Worm (Caenorhabditis elegans) whole organism, midembryonic: ENCODE results near the gene F16G10.1.

Experiments used
- T22C8.4 ChIP-seq: fragments of 200-800 bp; sonication (Bioruptor generic); IDR thresholded peaks from 2 replicates; pipeline ENCODE4 v1.3.6; 2022; ENCODE audit warnings: missing genetic modification characterization, missing compliant biosample characterization
- cog-1 ChIP-seq: sonication (generic microtip); optimal IDR thresholded peaks from 2 replicates; lab custom pipeline; 2016; ENCODE audit warnings: missing genetic modification characterization, missing compliant biosample characterization
- flt-1 ChIP-seq: fragments of 200-800 bp; sonication (Bioruptor generic); IDR thresholded peaks from 2 replicates; pipeline ENCODE4 v1.3.6; 2022; ENCODE audit warnings: missing genetic modification characterization, missing compliant biosample characterization
- klf-2 ChIP-seq: fragments of 200-800 bp; sonication (Bioruptor generic); conservative IDR thresholded peaks from 2 replicates; pipeline ENCODE4 v1.3.6; 2022; ENCODE audit warnings: missing genetic modification reagents, missing genetic modification characterization, missing compliant biosample characterization
- med-1 ChIP-seq: sonication (generic microtip); optimal IDR thresholded peaks from 2 replicates; lab custom pipeline; 2017; ENCODE audit warnings: missing genetic modification characterization, mild to moderate bottlenecking, missing compliant biosample characterization, antibody characterized with exemption, missing genetic modification reagents; ENCODE audit not compliant: insufficient read depth
- ref-1 ChIP-seq: fragments of 200-800 bp; sonication (Bioruptor generic); conservative IDR thresholded peaks from 2 replicates; pipeline ENCODE4 v1.3.6; 2022; ENCODE audit warnings: missing genetic modification reagents, missing genetic modification characterization, missing compliant biosample characterization
- tab-1 ChIP-seq: fragments of 200-800 bp; sonication (Bioruptor generic); IDR thresholded peaks from 2 replicates; pipeline ENCODE4 v1.3.6; 2022; ENCODE audit warnings: missing genetic modification characterization, missing compliant biosample characterization
- ztf-23 ChIP-seq: fragments of 200-800 bp; sonication (Bioruptor generic); IDR thresholded peaks from 2 replicates; pipeline ENCODE4 v1.3.6; 2022; ENCODE audit warnings: missing genetic modification reagents, missing genetic modification characterization, missing compliant biosample characterization
- ztf-29 ChIP-seq: fragments of 200-800 bp; sonication (Bioruptor generic); IDR thresholded peaks from 2 replicates; pipeline ENCODE4 v1.3.6; 2022; ENCODE audit warnings: missing genetic modification reagents, missing genetic modification characterization, missing compliant biosample characterization

Gene F16G10.1

ce11 chrII:2378465-2379009 is 25.5 kb upstream of the F16G10.1 start:
- TF ChIP-seq flt-1 (GFP tag; lab: Robert Waterston, UW), result no peak
- no peak for TF ChIP-seq ztf-23 (GFP tag; lab: Robert Waterston, UW)
- TF ChIP-seq ztf-29, result no peak
- no peak for TF ChIP-seq med-1 (GFP tag; lab: Kevin White, UChicago)
- TF ChIP-seq klf-2 (GFP tag; lab: Robert Waterston, UW), result no peak
- TF ChIP-seq ref-1, result no peak
- no peak for TF ChIP-seq T22C8.4
- TF ChIP-seq tab-1, result no peak
- no peak for TF ChIP-seq cog-1 (tag; lab: Kevin White, UChicago)

- TF ChIP-seq cog-1 (tag; lab: Kevin White, UChicago) (no peak), ref-1 (no peak), ztf-23 (GFP tag; lab: Robert Waterston, UW) (no peak), ztf-29 (no peak), flt-1 (GFP tag; lab: Robert Waterston, UW) (no peak), T22C8.4 (no peak), med-1 (GFP tag; lab: Kevin White, UChicago) (no peak), klf-2 (GFP tag; lab: Robert Waterston, UW) (no peak), tab-1 (no peak)
Measured at ce11 chrII:2379673-2380072, 24.4 kb upstream of the F16G10.1 start.

- no peak for TF ChIP-seq ztf-23 (GFP tag; lab: Robert Waterston, UW)
- TF ChIP-seq flt-1 (GFP tag; lab: Robert Waterston, UW), result no peak
- TF ChIP-seq cog-1 (tag; lab: Kevin White, UChicago), result no peak
- TF ChIP-seq tab-1, result no peak
Measured at ce11 chrII:2380174-2380573, 23.9 kb upstream of the F16G10.1 start, which contains the start of gene F16G10.7. F16G10.7 (minus strand) TSS chrII:2380274.

ce11 chrII:2383334-2383733 is 20.8 kb upstream of the F16G10.1 start, which contains the start of gene F16G10.8:
F16G10.8 (minus strand) TSS chrII:2383434.
- no peak for TF ChIP-seq med-1 (GFP tag; lab: Kevin White, UChicago)
- no peak for TF ChIP-seq ztf-23 (GFP tag; lab: Robert Waterston, UW)
- no peak for TF ChIP-seq ztf-29
- TF ChIP-seq cog-1 (tag; lab: Kevin White, UChicago), result no peak
- TF ChIP-seq T22C8.4, result no peak
- TF ChIP-seq tab-1, result no peak
- TF ChIP-seq flt-1 (GFP tag; lab: Robert Waterston, UW), result no peak
- no peak for TF ChIP-seq klf-2 (GFP tag; lab: Robert Waterston, UW)
- TF ChIP-seq ref-1, result no peak

ce11 chrII:2385495-2385894 is 18.6 kb upstream of the F16G10.1 start, which contains the start of gene F16G10.9:
F16G10.9 (minus strand) TSS chrII:2385595.
- no peak for TF ChIP-seq T22C8.4

- TF ChIP-seq flt-1 (GFP tag; lab: Robert Waterston, UW) (no peak), ztf-23 (GFP tag; lab: Robert Waterston, UW) (no peak), klf-2 (GFP tag; lab: Robert Waterston, UW) (no peak), T22C8.4 (no peak), tab-1 (no peak), ztf-29 (no peak), ref-1 (no peak), cog-1 (tag; lab: Kevin White, UChicago) (no peak), med-1 (GFP tag; lab: Kevin White, UChicago) (no peak)
Measured at ce11 chrII:2390884-2391283, 13.2 kb upstream of the F16G10.1 start, which contains the start of gene F16G10.10. F16G10.10 (minus strand) TSS chrII:2390984.

- no peak for TF ChIP-seq T22C8.4
Measured at ce11 chrII:2393821-2394220, 10.3 kb upstream of the F16G10.1 start, which contains the start of gene F16G10.11. F16G10.11 (minus strand) TSS chrII:2393921.

ce11 chrII:2395864-2396263 is 8.2 kb upstream of the F16G10.1 start, which contains the start of gene F16G10.13:
F16G10.13 (minus strand) TSS chrII:2395964.
- no peak for TF ChIP-seq med-1 (GFP tag; lab: Kevin White, UChicago)
- no peak for TF ChIP-seq T22C8.4
- TF ChIP-seq ref-1, result no peak

- TF ChIP-seq med-1 (GFP tag; lab: Kevin White, UChicago), result no peak
- TF ChIP-seq klf-2 (GFP tag; lab: Robert Waterston, UW), result no peak
- no peak for TF ChIP-seq T22C8.4
- no peak for TF ChIP-seq ref-1
- no peak for TF ChIP-seq flt-1 (GFP tag; lab: Robert Waterston, UW)
- TF ChIP-seq tab-1, result no peak
- TF ChIP-seq ztf-23 (GFP tag; lab: Robert Waterston, UW), result no peak
- no peak for TF ChIP-seq ztf-29
- TF ChIP-seq cog-1 (tag; lab: Kevin White, UChicago), result no peak
Measured at ce11 chrII:2398884-2399283, 5.2 kb upstream of the F16G10.1 start, which contains the start of gene F16G10.14. F16G10.14 (minus strand) TSS chrII:2398984.

ce11 chrII:2399810-2400209 is 4.3 kb upstream of the F16G10.1 start:
- TF ChIP-seq ref-1 (no peak), ztf-23 (GFP tag; lab: Robert Waterston, UW) (no peak), tab-1 (no peak), klf-2 (GFP tag; lab: Robert Waterston, UW) (no peak), T22C8.4 (no peak), flt-1 (GFP tag; lab: Robert Waterston, UW) (no peak), cog-1 (tag; lab: Kevin White, UChicago) (no peak)

ce11 chrII:2411093-2411492 is 7.0 kb downstream of the F16G10.1 start:
- no peak for TF ChIP-seq T22C8.4
- TF ChIP-seq klf-2 (GFP tag; lab: Robert Waterston, UW), result no peak
- no peak for TF ChIP-seq cog-1 (tag; lab: Kevin White, UChicago)
- TF ChIP-seq tab-1, result no peak
- TF ChIP-seq ztf-23 (GFP tag; lab: Robert Waterston, UW), result no peak
- no peak for TF ChIP-seq flt-1 (GFP tag; lab: Robert Waterston, UW)
- no peak for TF ChIP-seq ref-1
- no peak for TF ChIP-seq ztf-29
- no peak for TF ChIP-seq med-1 (GFP tag; lab: Kevin White, UChicago)
